Worm (Caenorhabditis elegans): ENCODE measurements around the gene F56D5.6.
A peak's percentile ranks its signal among the peaks of the same experiment; 100 is the strongest.

F56D5.6 gene

DNA sequence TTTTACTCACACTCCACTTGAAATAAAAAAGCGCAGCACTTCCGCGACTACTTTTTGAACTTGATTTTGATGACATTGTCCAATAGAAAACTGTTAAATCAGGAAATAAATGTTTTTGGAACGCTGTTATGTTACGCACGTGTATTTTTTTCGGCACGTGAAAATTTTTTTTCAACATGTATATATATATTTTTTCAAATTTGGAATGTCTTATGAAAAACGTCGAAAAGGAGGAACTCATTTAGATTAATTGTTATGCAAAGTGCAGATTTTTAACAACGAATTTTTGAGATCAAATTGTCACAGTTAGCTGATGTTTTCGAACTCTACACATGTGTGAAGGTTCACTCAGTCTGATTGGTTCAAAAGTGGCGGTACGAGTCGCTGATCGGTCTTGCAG lies 3.2 kb upstream of the F56D5.6 start, which contains the start of gene F56D5.2:
Gene F56D5.2, minus strand, starts transcription at position 101 of the 400 bp plus-strand sequence.
- TF ChIP-seq fkh-8 (tag; optimal IDR thresholded peaks at IDR 0.05) (no peak), alr-1 (tag; optimal IDR thresholded peaks at IDR 0.05; ENCODE audit: borderline replicate concordance) (no peak), ama-1 (optimal IDR thresholded peaks at IDR 0.05) (no peak), efl-3 (GFP tag; optimal IDR thresholded peaks at IDR 0.05) (no peak), nhr-12 (tag; optimal IDR thresholded peaks at IDR 0.05) (no peak), snu-23 (GFP tag; optimal IDR thresholded peaks at IDR 0.05) (no peak), hpl-2 (GFP tag; optimal IDR thresholded peaks at IDR 0.05) (no peak), nhr-77 (tag; optimal IDR thresholded peaks at IDR 0.05) (no peak), sox-4 (tag; optimal IDR thresholded peaks at IDR 0.05) (no peak), ceh-90 (tag; optimal IDR thresholded peaks at IDR 0.05) (no peak), lin-14 (GFP tag; optimal IDR thresholded peaks at IDR 0.05) (no peak), nhr-84 (tag; optimal IDR thresholded peaks at IDR 0.05) (no peak), ztf-4 (tag; optimal IDR thresholded peaks at IDR 0.05) (no peak), skn-1 (tag; optimal IDR thresholded peaks at IDR 0.05) (no peak), C04F5.9 (tag; optimal IDR thresholded peaks at IDR 0.05) (no peak), nhr-47 (tag; optimal IDR thresholded peaks at IDR 0.05) (no peak), tbx-2 (tag; optimal IDR thresholded peaks at IDR 0.05) (no peak), unc-130 (tag; optimal IDR thresholded peaks at IDR 0.05) (no peak), lir-3 (tag; optimal IDR thresholded peaks at IDR 0.05; ENCODE audit: poor library complexity) (no peak)

DNA sequence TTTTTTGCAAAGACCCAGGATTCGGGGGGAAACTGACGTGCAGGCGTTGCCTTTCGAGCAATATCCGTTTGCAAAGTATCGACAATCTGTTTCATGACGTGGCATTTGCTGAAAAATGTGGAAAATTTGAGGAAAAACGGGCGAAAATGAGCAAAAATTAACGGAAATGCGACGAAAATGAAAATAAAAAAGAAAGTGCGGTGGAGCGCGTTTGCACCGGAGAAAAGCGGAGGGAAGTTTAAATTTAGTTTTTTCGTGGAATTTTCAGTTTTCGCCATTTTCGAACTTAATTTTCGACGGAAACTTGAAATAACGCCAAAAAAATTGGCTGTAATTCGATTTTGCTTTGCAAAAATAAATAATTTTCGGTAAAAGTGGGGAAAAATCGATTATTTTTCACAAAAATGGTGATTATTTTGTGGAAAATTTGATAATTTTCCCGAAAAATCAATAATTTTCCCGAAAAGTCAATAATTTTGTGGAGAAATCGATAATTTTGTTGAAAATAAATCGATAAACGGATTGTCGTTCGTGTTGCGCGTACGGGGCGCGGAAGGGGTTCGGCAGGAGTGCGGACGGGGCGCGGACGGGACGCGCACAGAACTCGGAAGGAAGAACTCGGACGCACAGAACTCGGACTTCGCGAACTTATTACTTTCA lies 2.2 kb downstream of the F56D5.6 start:
- TF ChIP-seq nhr-47 (tag; optimal IDR thresholded peaks at IDR 0.05) (peak; percentile 57), efl-1 (optimal IDR thresholded peaks at IDR 0.05) (peak; percentile 93 to 96), efl-1 (GFP tag; optimal IDR thresholded peaks at IDR 0.05 in 1 of 2) (peak; percentile 92 to 99), unc-62 (GFP tag; optimal IDR thresholded peaks at IDR 0.05) (no peak), swsn-7 (tag; optimal IDR thresholded peaks at IDR 0.05) (peak; percentile 10), dpl-1 (GFP tag; optimal IDR thresholded peaks at IDR 0.05) (peak; percentile 87 to 90 (median 90)), pax-3 (tag; optimal IDR thresholded peaks at IDR 0.05) (no peak), ces-1 (GFP tag; optimal IDR thresholded peaks at IDR 0.05) (no peak), tbx-2 (tag; optimal IDR thresholded peaks at IDR 0.05) (peak; percentile 22), nhr-71 (tag; optimal IDR thresholded peaks at IDR 0.05) (peak; percentile 49), lsy-2 (tag; optimal IDR thresholded peaks at IDR 0.05) (peak in 1 of 2 experiments; percentile 39), ceh-82 (tag; optimal IDR thresholded peaks at IDR 0.05) (peak in 1 of 3 experiments; percentile 8), dsc-1 (tag; optimal IDR thresholded peaks at IDR 0.05) (peak; percentile 17), rnt-1 (tag; optimal IDR thresholded peaks at IDR 0.05) (peak; percentile 45), nhr-85 (tag) (peak; percentile 75), lin-35 (GFP tag; optimal IDR thresholded peaks at IDR 0.05) (peak; percentile 87 to 93), nhr-19 (GFP tag; conservative IDR thresholded peaks at IDR 0.05) (peak; percentile 36; the same call in 1 of the 2 replicates), lir-3 (tag; optimal IDR thresholded peaks at IDR 0.05; ENCODE audit: poor library complexity) (no peak), nhr-90 (tag; optimal IDR thresholded peaks at IDR 0.05; ENCODE audit: poor library complexity) (no peak), xbp-1 (tag; optimal IDR thresholded peaks at IDR 0.05) (peak; percentile 45), irx-1 (tag; optimal IDR thresholded peaks at IDR 0.05) (peak; percentile 38), snu-23 (GFP tag; optimal IDR thresholded peaks at IDR 0.05) (peak; percentile 22), isw-1 (GFP tag; IDR thresholded peaks at IDR 0.05) (peak; percentile 55)

DNA sequence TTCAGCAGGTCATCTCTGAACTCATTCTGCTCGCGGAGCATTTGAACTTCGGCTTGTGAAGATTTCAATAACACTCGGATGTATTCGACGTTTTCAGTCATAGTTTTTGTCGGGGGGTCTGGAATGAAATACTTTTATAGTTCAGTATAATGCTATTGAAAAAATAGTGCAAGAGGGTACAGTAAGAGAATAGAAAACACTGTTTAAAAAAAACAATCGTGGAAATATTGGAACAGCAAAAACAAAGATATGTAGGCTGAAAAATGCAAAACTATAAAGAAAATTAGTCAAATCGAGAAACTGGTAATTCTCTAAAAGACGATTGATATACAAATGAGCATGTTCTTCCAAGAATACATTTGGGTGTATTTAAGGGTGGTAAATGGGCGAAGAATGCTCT lies 6.3 kb downstream of the F56D5.6 start, which contains the start of gene F56D5.5:
Gene F56D5.5, minus strand, starts transcription at position 101 of the 400 bp plus-strand sequence.
- no peak for TF ChIP-seq ets-5 (GFP tag; IDR thresholded peaks at IDR 0.05)
- TF ChIP-seq hlh-17 (GFP tag; optimal IDR thresholded peaks at IDR 0.05; ENCODE audit: borderline replicate concordance), result no peak
- no peak for TF ChIP-seq ceh-90 (tag; optimal IDR thresholded peaks at IDR 0.05)
- no peak for TF ChIP-seq zip-4 (GFP tag; optimal IDR thresholded peaks at IDR 0.05)

Data from whole organism, L1 larva.